Worm (Caenorhabditis elegans) whole organism, young adult: ENCODE results near the gene sre-53.

Source experiments
- B0019.2 ChIP-seq: fragments of 200-800 bp; sonication (Bioruptor generic); conservative IDR thresholded peaks from 2 replicates; pipeline ENCODE4 v1.3.6; 2022; ENCODE audit warnings: missing genetic modification reagents, missing genetic modification characterization, missing compliant biosample characterization
- F37B4.10 ChIP-seq: fragments of 200-800 bp; sonication (Bioruptor generic); IDR thresholded peaks from 2 replicates; pipeline ENCODE4 v1.3.6; 2022; ENCODE audit warnings: missing genetic modification characterization, missing compliant biosample characterization
- K11D2.4 ChIP-seq: fragments of 200-800 bp; sonication (Bioruptor generic); IDR thresholded peaks from 2 replicates; pipeline ENCODE4 v1.3.6; 2022; ENCODE audit warnings: missing genetic modification reagents, missing genetic modification characterization, missing compliant biosample characterization
- Y56A3A.18 ChIP-seq: fragments of 200-800 bp; sonication (Bioruptor generic); IDR thresholded peaks from 2 replicates; pipeline ENCODE4 v1.3.6; 2022; ENCODE audit warnings: missing genetic modification reagents, missing genetic modification characterization, missing compliant biosample characterization
- Y67H2A.10 ChIP-seq: fragments of 200-800 bp; sonication (Bioruptor generic); conservative IDR thresholded peaks from 2 replicates; pipeline ENCODE4 v1.3.6; 2022; ENCODE audit warnings: missing genetic modification reagents, missing genetic modification characterization, missing compliant biosample characterization
- ZK185.1 ChIP-seq: sonication (generic microtip); optimal IDR thresholded peaks from 2 replicates; lab custom pipeline; 2016; ENCODE audit warnings: mild to moderate bottlenecking, missing genetic modification characterization, missing compliant biosample characterization; ENCODE audit not compliant: poor library complexity, severe bottlenecking
- aptf-2 ChIP-seq: fragments of 200-800 bp; sonication (Bioruptor generic); conservative IDR thresholded peaks from 2 replicates; pipeline ENCODE4 v1.3.6; 2022; ENCODE audit warnings: missing genetic modification reagents, missing genetic modification characterization, missing compliant biosample characterization
- ccch-3 ChIP-seq: fragments of 200-800 bp; sonication (Bioruptor generic); optimal IDR thresholded peaks from 2 replicates; lab custom pipeline; 2018; ENCODE audit warnings: mild to moderate bottlenecking, missing genetic modification characterization, missing compliant biosample characterization
- cebp-1 ChIP-seq, 2 experiments: fragments of 200-800 bp in 1 of 2; sonication (Bioruptor generic) in 1 of 2; sonication (generic microtip) in 1 of 2; IDR thresholded peaks in 1 of 2; optimal IDR thresholded peaks in 1 of 2; 2 replicates each; pipeline versions ENCODE4 v1.3.6 to Lab custom; 2017 to 2022; ENCODE audit warnings: missing compliant biosample characterization in 2 of 2, missing genetic modification characterization in 2 of 2, mild to moderate bottlenecking in 1 of 2, missing genetic modification reagents in 1 of 2, moderate library complexity in 1 of 2
- ceh-100 ChIP-seq: fragments of 200-800 bp; sonication (Bioruptor generic); IDR thresholded peaks from 2 replicates; pipeline ENCODE4 v1.3.6; 2022; ENCODE audit warnings: missing genetic modification reagents, missing genetic modification characterization, missing compliant biosample characterization
- ceh-27 ChIP-seq: fragments of 200-800 bp; sonication (Bioruptor generic); optimal IDR thresholded peaks from 2 replicates; lab custom pipeline; 2018; ENCODE audit warnings: mild to moderate bottlenecking, missing genetic modification characterization, moderate library complexity, missing compliant biosample characterization
- ceh-79 ChIP-seq: sonication (generic microtip); optimal IDR thresholded peaks from 2 replicates; lab custom pipeline; 2017; ENCODE audit warnings: mild to moderate bottlenecking, missing genetic modification characterization, missing compliant biosample characterization
- die-1 ChIP-seq: sonication (generic microtip); optimal IDR thresholded peaks from 2 replicates; lab custom pipeline; 2016; ENCODE audit warnings: missing genotype, mild to moderate bottlenecking, missing genetic modification characterization, missing compliant biosample characterization
- efl-1 ChIP-seq: fragments of 150-350 bp; optimal IDR thresholded peaks from 2 replicates; lab custom pipeline; 2014; ENCODE audit warnings: missing biosample characterization, missing genetic modification reagents, missing genetic modification characterization
- egl-18 ChIP-seq: fragments of 200-800 bp; sonication (Bioruptor generic); IDR thresholded peaks from 2 replicates; pipeline ENCODE4 v1.3.6; 2022; ENCODE audit warnings: missing genetic modification reagents, missing genetic modification characterization, missing compliant biosample characterization
- fkh-3 ChIP-seq: sonication (generic microtip); optimal IDR thresholded peaks from 2 replicates; lab custom pipeline; 2016; ENCODE audit warnings: mild to moderate bottlenecking, missing genetic modification characterization, missing compliant biosample characterization
- hmg-1.2 ChIP-seq: fragments of 200-800 bp; sonication (Bioruptor generic); IDR thresholded peaks from 2 replicates; pipeline ENCODE4 v1.3.6; 2022; ENCODE audit warnings: missing genetic modification reagents, missing genetic modification characterization, missing compliant biosample characterization
- let-607 ChIP-seq, 2 experiments: fragments of 200-800 bp in 1 of 2; sonication (Bioruptor generic) in 1 of 2; sonication (generic microtip) in 1 of 2; optimal IDR thresholded peaks; 2 replicates each; lab custom pipeline; 2016 to 2018; ENCODE audit warnings: mild to moderate bottlenecking in 2 of 2, missing compliant biosample characterization in 2 of 2, missing genetic modification characterization in 2 of 2, moderate library complexity in 2 of 2, missing genotype in 1 of 2
- lir-1 ChIP-seq: fragments of 200-800 bp; sonication (Bioruptor generic); conservative IDR thresholded peaks from 2 replicates; pipeline ENCODE4 v1.3.6; 2022; ENCODE audit warnings: missing genetic modification reagents, missing genetic modification characterization, missing compliant biosample characterization
- mcd-1 ChIP-seq: fragments of 200-800 bp; sonication (Bioruptor generic); IDR thresholded peaks from 2 replicates; pipeline ENCODE4 v1.3.6; 2022; ENCODE audit warnings: missing genetic modification reagents, missing genetic modification characterization, missing compliant biosample characterization
- mxl-1 ChIP-seq: sonication (generic microtip); optimal IDR thresholded peaks from 2 replicates; lab custom pipeline; 2016; ENCODE audit warnings: missing genetic modification characterization, missing compliant biosample characterization
- nfya-2 ChIP-seq: fragments of 200-800 bp; sonication (Bioruptor generic); IDR thresholded peaks from 2 replicates; pipeline ENCODE4 v1.3.6; 2022; ENCODE audit warnings: missing genetic modification reagents, missing genetic modification characterization, missing compliant biosample characterization
- nhr-27 ChIP-seq: fragments of 200-800 bp; sonication (Bioruptor generic); optimal IDR thresholded peaks from 2 replicates; lab custom pipeline; 2018; ENCODE audit warnings: mild to moderate bottlenecking, missing genetic modification characterization, moderate library complexity, missing compliant biosample characterization
- nhr-80 ChIP-seq: sonication (generic microtip); optimal IDR thresholded peaks from 2 replicates; lab custom pipeline; 2016; ENCODE audit warnings: missing genetic modification characterization, missing compliant biosample characterization
- pha-4 ChIP-seq: fragments of 150-350 bp; sonication (generic microtip); optimal IDR thresholded peaks from 2 replicates; lab custom pipeline; 2014; ENCODE audit warnings: missing biosample characterization, missing genetic modification reagents, missing genetic modification characterization
- rcor-1 ChIP-seq: fragments of 200-800 bp; sonication (Bioruptor generic); IDR thresholded peaks from 2 replicates; pipeline ENCODE4 v1.3.6; 2022; ENCODE audit warnings: missing genetic modification reagents, missing genetic modification characterization, missing compliant biosample characterization
- repo-1 ChIP-seq: sonication (generic microtip); optimal IDR thresholded peaks from 2 replicates; lab custom pipeline; 2017; ENCODE audit warnings: mild to moderate bottlenecking, missing genetic modification characterization, missing compliant biosample characterization
- sdz-38 ChIP-seq: sonication (generic microtip); optimal IDR thresholded peaks from 2 replicates; lab custom pipeline; 2016; ENCODE audit warnings: missing genotype, missing genetic modification characterization, missing compliant biosample characterization
- snpc-3.4 ChIP-seq: sonication (generic microtip); optimal IDR thresholded peaks from 2 replicates; lab custom pipeline; 2017; ENCODE audit warnings: missing genetic modification characterization, mild to moderate bottlenecking, missing compliant biosample characterization, antibody characterized with exemption, moderate library complexity, missing genotype, missing genetic modification reagents
- snpc-4 ChIP-seq, 5 experiments: fragments of 150-350 bp in 1 of 5; sonication (generic microtip) in 4 of 5; optimal IDR thresholded peaks; 2 replicates each; lab custom pipeline; 2014 to 2018; ENCODE audit warnings: missing genetic modification characterization in 5 of 5, missing biosample characterization in 3 of 5, antibody characterized with exemption in 2 of 5, mild to moderate bottlenecking in 2 of 5, missing compliant biosample characterization in 2 of 5, missing genotype in 2 of 5, moderate library complexity in 2 of 5, missing genetic modification reagents in 1 of 5
- somi-1 ChIP-seq: fragments of 200-800 bp; sonication (Bioruptor generic); optimal IDR thresholded peaks from 2 replicates; lab custom pipeline; 2018; ENCODE audit warnings: mild to moderate bottlenecking, missing genetic modification characterization, missing compliant biosample characterization
- tbx-9 ChIP-seq: sonication (generic microtip); optimal IDR thresholded peaks from 2 replicates; lab custom pipeline; 2016; ENCODE audit warnings: borderline replicate concordance, missing genetic modification characterization, inconsistent platforms, missing compliant biosample characterization
- unc-62 ChIP-seq: fragments of 150-350 bp; optimal IDR thresholded peaks from 2 replicates; lab custom pipeline; 2014; ENCODE audit warnings: missing biosample characterization, missing genetic modification reagents, missing genetic modification characterization
- xnd-1 ChIP-seq: sonication (generic microtip); optimal IDR thresholded peaks from 2 replicates; lab custom pipeline; 2016; ENCODE audit warnings: missing genotype, missing genetic modification reagents, missing genetic modification characterization, missing compliant biosample characterization
- zfh-2 ChIP-seq: fragments of 200-800 bp; sonication (Bioruptor generic); conservative IDR thresholded peaks from 2 replicates; pipeline ENCODE4 v1.3.6; 2022; ENCODE audit warnings: missing genetic modification reagents, missing genetic modification characterization, missing compliant biosample characterization
- ztf-3 ChIP-seq: fragments of 200-800 bp; sonication (Bioruptor generic); optimal IDR thresholded peaks from 2 replicates; lab custom pipeline; 2018; ENCODE audit warnings: mild to moderate bottlenecking, missing genetic modification characterization, missing compliant biosample characterization

Gene sre-53

DNA sequence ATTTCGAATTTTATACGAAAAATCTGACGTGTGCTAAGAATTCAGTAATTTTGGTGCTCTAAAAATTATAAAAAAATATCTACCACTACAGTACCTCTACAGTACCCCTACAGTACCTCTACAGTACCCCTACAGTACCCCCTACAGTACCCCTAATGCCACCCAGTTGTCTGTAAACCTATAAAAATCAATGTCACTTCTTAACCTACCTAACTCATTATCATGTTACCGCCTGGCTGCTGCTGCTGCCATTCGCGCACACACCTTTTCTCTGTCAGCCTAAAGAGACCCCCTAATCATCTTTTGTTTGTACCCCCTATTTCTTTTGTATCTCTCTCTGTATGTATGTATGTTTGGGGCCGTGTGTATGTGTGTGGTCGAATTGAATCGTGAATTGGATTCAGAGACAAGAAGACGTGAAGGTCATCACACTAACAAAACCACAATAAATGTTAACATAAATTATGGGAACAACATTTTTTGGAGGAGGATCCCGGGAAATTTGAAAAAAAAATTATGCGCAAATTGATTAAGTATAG lies 27.6 kb upstream of the sre-53 start:
- TF ChIP-seq unc-62 (GFP tag; lab: Kevin White, UChicago) (no peak), nhr-27 (no peak), repo-1 (no peak), somi-1 (GFP tag; lab: Kevin White, UChicago) (no peak)

DNA sequence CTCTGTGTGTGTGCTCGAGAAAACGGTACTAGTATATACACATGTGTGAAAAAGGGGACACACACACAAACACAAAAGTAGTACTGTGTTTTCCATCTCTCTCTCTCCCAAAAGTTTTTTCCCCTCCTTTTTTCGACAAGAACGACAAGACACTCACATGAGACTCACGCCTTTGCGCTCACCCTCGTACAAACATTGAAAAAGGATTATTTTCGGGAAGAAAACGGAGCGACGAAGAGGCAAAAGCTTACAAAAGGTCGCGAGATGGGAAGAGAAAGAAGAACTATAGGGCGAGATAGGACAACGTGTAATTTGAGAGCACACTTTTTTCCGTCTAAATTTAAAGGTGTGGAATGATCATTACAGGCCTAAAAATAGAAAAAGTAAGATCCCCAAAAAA lies 26.7 kb upstream of the sre-53 start:
- TF ChIP-seq Y67H2A.10: no peak
- no peak for TF ChIP-seq cebp-1 (GFP tag; IDR thresholded peaks at IDR 0.05; lab: Robert Waterston, UW)
- TF ChIP-seq cebp-1 (tag; optimal IDR thresholded peaks at IDR 0.05; lab: Kevin White, UChicago): peak; percentile 4
- TF ChIP-seq lir-1 (GFP tag; lab: Robert Waterston, UW): no peak
- no peak for TF ChIP-seq efl-1
- no peak for TF ChIP-seq ceh-100
- no peak for TF ChIP-seq ceh-27
- TF ChIP-seq let-607 (tag; optimal IDR thresholded peaks at IDR 0.05; lab: Kevin White, UChicago): no peak
- TF ChIP-seq nhr-80 (tag; lab: Kevin White, UChicago): peak; percentile 45
- TF ChIP-seq ZK185.1 (tag; lab: Kevin White, UChicago): no peak
- TF ChIP-seq snpc-4 (GFP tag; optimal IDR thresholded peaks at IDR 0.05; lab: Kevin White, UChicago): no peak
- no peak for TF ChIP-seq snpc-4 (tag; optimal IDR thresholded peaks at IDR 0.05; lab: Kevin White, UChicago)
- no peak for TF ChIP-seq ccch-3 (GFP tag; lab: Kevin White, UChicago)
- no peak for TF ChIP-seq B0019.2 (GFP tag; lab: Robert Waterston, UW)
- no peak for TF ChIP-seq mxl-1
- TF ChIP-seq F37B4.10 (GFP tag; lab: Robert Waterston, UW): no peak
- TF ChIP-seq K11D2.4 (GFP tag; lab: Robert Waterston, UW): no peak

DNA sequence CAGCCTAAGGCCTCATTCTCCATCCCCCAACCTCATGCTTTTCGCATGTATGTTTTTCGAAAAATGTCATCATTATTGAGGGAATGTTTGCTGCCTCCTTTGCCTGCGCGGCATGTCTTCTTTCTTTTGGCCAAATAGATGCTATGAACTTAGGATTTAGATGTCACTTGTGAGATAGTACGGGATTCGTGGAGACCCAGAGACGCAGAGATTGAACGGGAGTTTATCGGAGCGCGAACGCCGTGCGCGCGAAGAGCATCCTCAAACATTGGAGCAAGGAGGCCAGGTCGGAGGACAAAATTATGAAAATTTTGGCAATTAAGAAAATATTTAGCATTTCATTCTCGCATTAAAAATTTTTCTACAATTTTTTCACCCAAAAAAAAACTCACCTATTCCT lies 25.8 kb upstream of the sre-53 start:
- peak; percentile 72 for TF ChIP-seq hmg-1.2
- TF ChIP-seq tbx-9 (tag; lab: Kevin White, UChicago): no peak
- TF ChIP-seq mcd-1 (GFP tag; lab: Robert Waterston, UW): no peak

DNA sequence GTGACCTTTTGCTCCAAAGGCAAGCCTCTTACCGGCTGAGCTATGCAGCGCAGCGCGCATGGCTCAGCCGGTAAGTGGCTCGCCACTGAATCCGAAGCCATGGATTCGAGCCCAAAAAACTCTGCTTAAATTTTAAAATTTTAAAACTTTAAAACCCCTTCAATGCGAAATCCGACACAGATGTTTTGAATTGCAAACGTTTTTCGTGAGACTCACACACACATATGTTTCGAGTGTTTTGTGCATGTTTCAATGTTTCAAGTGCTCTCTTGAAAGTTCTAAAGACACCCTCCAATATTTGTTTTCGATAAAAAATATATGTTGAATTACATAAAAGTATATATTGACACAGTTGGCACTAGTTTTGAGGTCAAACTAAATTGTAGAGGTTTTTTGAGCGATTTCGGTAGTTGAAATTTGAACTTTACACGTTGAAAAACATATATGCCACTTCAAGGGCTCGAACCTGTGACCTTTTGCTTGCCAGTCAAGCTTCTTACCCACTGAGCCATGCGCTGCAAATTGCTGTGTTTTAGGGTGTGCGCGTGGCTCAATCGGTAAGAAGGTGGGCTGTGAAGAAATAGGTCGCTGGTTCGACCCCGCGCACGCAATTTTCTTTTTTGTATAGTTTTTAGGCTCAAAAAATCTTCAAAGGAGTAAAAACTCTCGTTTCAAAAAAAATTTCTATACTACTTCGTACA lies 23.2 kb upstream of the sre-53 start:
- no peak for TF ChIP-seq egl-18 (GFP tag; lab: Robert Waterston, UW)
- no peak for TF ChIP-seq snpc-3.4
- TF ChIP-seq Y67H2A.10: no peak
- no peak for TF ChIP-seq xnd-1
- TF ChIP-seq die-1: no peak
- TF ChIP-seq ztf-3 (GFP tag; lab: Kevin White, UChicago): no peak
- TF ChIP-seq Y56A3A.18 (GFP tag; lab: Robert Waterston, UW): no peak
- TF ChIP-seq zfh-2 (GFP tag; lab: Robert Waterston, UW): no peak
- no peak for TF ChIP-seq sdz-38 (tag; lab: Kevin White, UChicago)
- no peak for TF ChIP-seq nfya-2
- TF ChIP-seq fkh-3: no peak
- TF ChIP-seq rcor-1 (GFP tag; lab: Robert Waterston, UW): no peak
- TF ChIP-seq ceh-79 (tag; lab: Kevin White, UChicago): no peak
- no peak for TF ChIP-seq tbx-9 (tag; lab: Kevin White, UChicago)
- TF ChIP-seq aptf-2 (GFP tag; lab: Robert Waterston, UW): no peak
- no peak for TF ChIP-seq pha-4 (tag; lab: Kevin White, UChicago)
